Worm (Caenorhabditis elegans): ENCODE measurements around the gene dnj-5.

The dnj-5 gene

DNA sequence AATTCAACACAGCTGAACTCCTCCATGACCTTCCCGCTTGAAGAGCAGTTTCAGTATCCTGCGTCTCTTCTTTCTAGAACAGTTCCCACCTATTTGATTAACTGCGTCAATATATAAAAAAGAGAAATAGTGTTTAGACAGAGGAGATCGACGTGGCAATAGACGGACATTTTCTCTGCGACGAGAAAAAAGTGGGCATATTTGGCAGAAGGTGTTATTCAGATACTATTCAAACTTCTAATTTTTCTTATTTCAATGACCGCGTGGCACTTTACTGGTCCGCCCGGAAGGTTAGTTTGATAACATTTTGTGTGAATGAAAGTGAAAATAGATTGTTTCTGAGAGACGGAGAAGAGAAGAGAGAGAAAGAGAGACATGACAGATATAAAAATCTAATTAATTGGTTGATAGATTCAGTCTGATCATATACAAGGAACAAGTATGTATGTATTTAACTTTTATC lies 10.2 kb downstream of the dnj-5 start, which contains the start of gene tbc-6 (continued):
- TF ChIP-seq elt-2 (tag; optimal IDR thresholded peaks at IDR 0.05) = peak; percentile 17
- peak; percentile 28; the same call in 1 of the 2 replicates for TF ChIP-seq grh-1 (GFP tag; IDR thresholded peaks at IDR 0.05)
- no peak for TF ChIP-seq pqm-1 (tag; optimal IDR thresholded peaks at IDR 0.05)
- peak; percentile 45 for TF ChIP-seq lin-39 (tag; optimal IDR thresholded peaks at IDR 0.05)
- TF ChIP-seq pag-3 (tag; optimal IDR thresholded peaks at IDR 0.05; ENCODE audit: borderline replicate concordance, insufficient read depth) = no peak
- TF ChIP-seq unc-62 (GFP tag; optimal IDR thresholded peaks at IDR 0.05) = no peak
- peak in 1 of 2 experiments; percentile 30 for TF ChIP-seq efl-1 (optimal IDR thresholded peaks at IDR 0.05)
- TF ChIP-seq efl-1 (GFP tag; optimal IDR thresholded peaks at IDR 0.05 in 1 of 2) = peak in 1 of 2 experiments; percentile 88
- TF ChIP-seq C16A3.4 (tag; optimal IDR thresholded peaks at IDR 0.05) = peak; percentile 25
- no peak for TF ChIP-seq sox-4 (tag; optimal IDR thresholded peaks at IDR 0.05)
- TF ChIP-seq nhr-47 (tag; optimal IDR thresholded peaks at IDR 0.05) = peak; percentile 51
- no peak for TF ChIP-seq ceh-63 (GFP tag; optimal IDR thresholded peaks at IDR 0.05)
- peak; percentile 67 for TF ChIP-seq nhr-19 (GFP tag; conservative IDR thresholded peaks at IDR 0.05)
- TF ChIP-seq C34B4.2 (tag; optimal IDR thresholded peaks at IDR 0.05) = no peak
- TF ChIP-seq isw-1 (GFP tag; IDR thresholded peaks at IDR 0.05) = no peak
- TF ChIP-seq mdl-1 (tag; optimal IDR thresholded peaks at IDR 0.05) = peak in 1 of 2 experiments; percentile 23
- no peak for TF ChIP-seq ceh-8 (GFP tag; optimal IDR thresholded peaks at IDR 0.05)
- TF ChIP-seq Y116A8C.19 (tag; optimal IDR thresholded peaks at IDR 0.05; ENCODE audit: borderline replicate concordance) = no peak
- peak; percentile 85 for TF ChIP-seq nhr-71 (tag; optimal IDR thresholded peaks at IDR 0.05)
- TF ChIP-seq pax-3 (tag; optimal IDR thresholded peaks at IDR 0.05) = no peak
- TF ChIP-seq ces-1 (GFP tag; optimal IDR thresholded peaks at IDR 0.05) = no peak
- peak; percentile 50 for TF ChIP-seq irx-1 (tag; optimal IDR thresholded peaks at IDR 0.05)
- TF ChIP-seq rnt-1 (tag; optimal IDR thresholded peaks at IDR 0.05) = peak; percentile 36
- peak; percentile 71 for TF ChIP-seq tbx-2 (tag; optimal IDR thresholded peaks at IDR 0.05)
- TF ChIP-seq xbp-1 (tag; optimal IDR thresholded peaks at IDR 0.05) = no peak
- TF ChIP-seq lir-3 (tag; optimal IDR thresholded peaks at IDR 0.05; ENCODE audit: poor library complexity) = no peak
- TF ChIP-seq unc-130 (tag; optimal IDR thresholded peaks at IDR 0.05) = peak; percentile 36
- TF ChIP-seq nhr-28 (tag; optimal IDR thresholded peaks at IDR 0.05) = no peak
- peak; percentile 57 for TF ChIP-seq nhr-90 (tag; optimal IDR thresholded peaks at IDR 0.05; ENCODE audit: poor library complexity)
- TF ChIP-seq ets-5 (GFP tag; IDR thresholded peaks at IDR 0.05) = no peak
- no peak for TF ChIP-seq skn-1 (tag; optimal IDR thresholded peaks at IDR 0.05)
- no peak for TF ChIP-seq fkh-8 (tag; optimal IDR thresholded peaks at IDR 0.05)
- TF ChIP-seq nhr-77 (tag; optimal IDR thresholded peaks at IDR 0.05) = peak; percentile 17
- TF ChIP-seq nhr-12 (tag; optimal IDR thresholded peaks at IDR 0.05) = no peak
- no peak for TF ChIP-seq fkh-10 (GFP tag; optimal IDR thresholded peaks at IDR 0.05)
- TF ChIP-seq lsy-2 (tag; optimal IDR thresholded peaks at IDR 0.05) = peak; percentile 15 to 64
- TF ChIP-seq dsc-1 (tag; optimal IDR thresholded peaks at IDR 0.05) = peak; percentile 14
- peak; percentile 87 for TF ChIP-seq nhr-20 (tag; optimal IDR thresholded peaks at IDR 0.05)
- peak; percentile 97 for TF ChIP-seq nhr-85 (tag)
- peak; percentile 58 for TF ChIP-seq aly-2 (tag; optimal IDR thresholded peaks at IDR 0.05)
- TF ChIP-seq nhr-76 (tag; optimal IDR thresholded peaks at IDR 0.05) = no peak
- TF ChIP-seq mef-2 (tag; optimal IDR thresholded peaks at IDR 0.05) = no peak

DNA sequence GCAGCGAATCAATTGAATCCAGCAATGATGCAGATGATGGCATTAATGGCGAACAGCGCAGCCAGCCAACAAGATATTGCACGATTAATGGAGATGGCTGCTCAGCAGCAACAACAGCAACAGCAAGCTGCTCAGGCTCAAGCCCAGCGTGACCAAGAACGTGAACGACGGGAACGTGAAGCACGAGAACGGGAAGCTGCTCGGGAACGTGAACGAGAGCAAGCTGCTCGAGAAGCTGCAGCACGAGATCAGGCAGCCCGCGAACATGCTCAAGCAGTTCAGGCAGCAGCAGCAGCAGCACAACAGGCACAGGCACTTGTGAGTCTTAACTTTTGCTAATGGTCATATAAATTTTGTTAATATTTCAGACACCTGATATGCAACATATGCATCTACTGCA lies 11.4 kb downstream of the dnj-5 start:
- TF ChIP-seq nhr-47 (tag; optimal IDR thresholded peaks at IDR 0.05) (no peak), nhr-12 (tag; optimal IDR thresholded peaks at IDR 0.05) (no peak), nhr-11 (tag; optimal IDR thresholded peaks at IDR 0.05) (no peak), snpc-4 (tag; optimal IDR thresholded peaks at IDR 0.05) (no peak), tlp-1 (tag; optimal IDR thresholded peaks at IDR 0.05) (no peak), grh-1 (GFP tag; IDR thresholded peaks at IDR 0.05) (no peak), hlh-4 (tag; optimal IDR thresholded peaks at IDR 0.05) (no peak), nhr-85 (tag) (no peak)
